Worm (Caenorhabditis elegans): ENCODE data around the gene F26D11.2.

Gene F26D11.2

ce11 chrV:7958740-7959320, at the start of gene F26D11.2, which contains the start of gene clec-217:
Gene F26D11.2 (plus strand): TSS chrV:7959270.
Gene clec-217 (minus strand): TSS chrV:7958840.
- TF ChIP-seq snpc-3.4 (tag; optimal IDR thresholded peaks at IDR 0.05): no peak

- TF ChIP-seq B0035.1 (tag; optimal IDR thresholded peaks at IDR 0.05) (no peak), tbp1 (GFP tag; optimal IDR thresholded peaks at IDR 0.05) (no peak), sea-2 (GFP tag; IDR thresholded peaks at IDR 0.05) (no peak), hlh-26 (GFP tag; conservative IDR thresholded peaks at IDR 0.05) (no peak), die-1 (tag; optimal IDR thresholded peaks at IDR 0.05) (no peak), nhr-120 (GFP tag; IDR thresholded peaks at IDR 0.05) (no peak), snpc-3.4 (tag; optimal IDR thresholded peaks at IDR 0.05) (no peak), madf-10 (tag; optimal IDR thresholded peaks at IDR 0.05) (no peak), F10E7.11 (tag; optimal IDR thresholded peaks at IDR 0.05) (no peak), somi-1 (GFP tag; optimal IDR thresholded peaks at IDR 0.05) (no peak)
These were observed 33.6 kb upstream of the F26D11.2 start, which contains the start of gene srsx-7 for ce11 chrV:7925483-7925882. Gene srsx-7 (plus strand): TSS chrV:7925783.

- no peak for TF ChIP-seq Y67H2A.10 (GFP tag; conservative IDR thresholded peaks at IDR 0.05)
- no peak for TF ChIP-seq Y56A3A.18 (GFP tag; IDR thresholded peaks at IDR 0.05)
- no peak for TF ChIP-seq unc-62 (GFP tag; optimal IDR thresholded peaks at IDR 0.05)
- TF ChIP-seq snpc-4 (GFP tag; optimal IDR thresholded peaks at IDR 0.05): no peak
- no peak for TF ChIP-seq snpc-4 (tag; optimal IDR thresholded peaks at IDR 0.05)
- TF ChIP-seq pbrm-1 (GFP tag; IDR thresholded peaks at IDR 0.05): no peak
- TF ChIP-seq gei-17 (GFP tag; optimal IDR thresholded peaks at IDR 0.05): no peak
- no peak for TF ChIP-seq ztf-6 (GFP tag; IDR thresholded peaks at IDR 0.05)
- TF ChIP-seq hlh-26 (GFP tag; conservative IDR thresholded peaks at IDR 0.05): no peak
- no peak for TF ChIP-seq athp-1 (tag; optimal IDR thresholded peaks at IDR 0.05)
- no peak for TF ChIP-seq Y95B8A.8 (GFP tag; IDR thresholded peaks at IDR 0.05)
- no peak for TF ChIP-seq let-526 (GFP tag; IDR thresholded peaks at IDR 0.05)
- TF ChIP-seq cebp-1 (GFP tag; IDR thresholded peaks at IDR 0.05): no peak
- TF ChIP-seq cebp-1 (tag; optimal IDR thresholded peaks at IDR 0.05): no peak
- no peak for TF ChIP-seq sdz-38 (tag; optimal IDR thresholded peaks at IDR 0.05)
These were observed 32.3 kb upstream of the F26D11.2 start, which contains the start of gene srsx-6 for ce11 chrV:7926784-7927183. Gene srsx-6 (plus strand): TSS chrV:7927084.

ce11 chrV:7928660-7929059, 30.4 kb upstream of the F26D11.2 start, which contains the start of gene srsx-5:
Gene srsx-5 (plus strand): TSS chrV:7928960.
- TF ChIP-seq F33H1.4 (GFP tag; IDR thresholded peaks at IDR 0.05): no peak
- TF ChIP-seq B0035.1 (tag; optimal IDR thresholded peaks at IDR 0.05): no peak
- no peak for TF ChIP-seq nfya-1 (tag; optimal IDR thresholded peaks at IDR 0.05; ENCODE audit: borderline replicate concordance, insufficient read depth)
- no peak for TF ChIP-seq lsy-27 (tag; optimal IDR thresholded peaks at IDR 0.05; ENCODE audit: borderline replicate concordance, insufficient read depth)

ce11 chrV:7932998-7933397, 26.1 kb upstream of the F26D11.2 start, which contains the start of gene ncx-10:
Gene ncx-10 (minus strand): TSS chrV:7933098.
- no peak for TF ChIP-seq Y67H2A.10 (GFP tag; conservative IDR thresholded peaks at IDR 0.05)
- no peak for TF ChIP-seq lin-35 (GFP tag; optimal IDR thresholded peaks at IDR 0.05)
- no peak for TF ChIP-seq ztf-18 (tag; optimal IDR thresholded peaks at IDR 0.05)
- no peak for TF ChIP-seq hlh-12 (tag; optimal IDR thresholded peaks at IDR 0.05)
- TF ChIP-seq ztf-25 (GFP tag; IDR thresholded peaks at IDR 0.05): no peak
- no peak for TF ChIP-seq ztf-6 (GFP tag; IDR thresholded peaks at IDR 0.05)
- no peak for TF ChIP-seq rpc-1 (optimal IDR thresholded peaks at IDR 0.05)
- no peak for TF ChIP-seq rpc-1 (tag; optimal IDR thresholded peaks at IDR 0.05)
- no peak for TF ChIP-seq Y53G8AR.9 (GFP tag; conservative IDR thresholded peaks at IDR 0.05)
- no peak for TF ChIP-seq nhr-90 (tag; optimal IDR thresholded peaks at IDR 0.05)
- no peak for TF ChIP-seq K12H6.12 (tag; optimal IDR thresholded peaks at IDR 0.05)
- no peak for TF ChIP-seq snpc-1.3 (tag; optimal IDR thresholded peaks at IDR 0.05; ENCODE audit: insufficient read depth)
- TF ChIP-seq F37B4.10 (GFP tag; IDR thresholded peaks at IDR 0.05): no peak
- no peak for TF ChIP-seq Y56A3A.18 (GFP tag; IDR thresholded peaks at IDR 0.05)

Measured in whole organism, young adult.